Fruit fly (Drosophila melanogaster) whole organism, pupa: ENCODE results near the gene CG32263.

Source experiments
- CG10348 ChIP-seq: fragments of 200-800 bp; sonication (Bioruptor generic); IDR thresholded peaks from 2 replicates; pipeline ENCODE4 v1.3.6; 2022; ENCODE audit warnings: missing biosample characterization, missing genetic modification characterization
- CG12605 ChIP-seq: fragments of 200-800 bp; sonication (Bioruptor generic); IDR thresholded peaks from 2 replicates; pipeline ENCODE4 v1.3.6; 2022; ENCODE audit warnings: missing biosample characterization, missing genetic modification characterization
- CG13204 ChIP-seq: fragments of 200-800 bp; sonication (Bioruptor generic); optimal IDR thresholded peaks from 2 replicates; lab custom pipeline; 2018; ENCODE audit warnings: missing biosample characterization, mild to moderate bottlenecking, missing genetic modification characterization, moderate library complexity
- CG14655 ChIP-seq: fragments of 200-800 bp; sonication (Bioruptor generic); optimal IDR thresholded peaks from 3 replicates; lab custom pipeline; 2017; ENCODE audit warnings: mild to moderate bottlenecking, missing biosample characterization, missing genetic modification reagents, missing genetic modification characterization
- CG15710 ChIP-seq: fragments of 200-800 bp; sonication (Bioruptor generic); optimal IDR thresholded peaks from 2 replicates; lab custom pipeline; 2018; ENCODE audit warnings: missing biosample characterization, mild to moderate bottlenecking, missing genetic modification characterization, moderate library complexity
- CG17806 ChIP-seq: fragments of 200-800 bp; sonication (Bioruptor generic); optimal IDR thresholded peaks from 2 replicates; lab custom pipeline; 2018; ENCODE audit warnings: missing biosample characterization, mild to moderate bottlenecking, missing genetic modification characterization, moderate library complexity
- CG32121 ChIP-seq: fragments of 200-800 bp; sonication (Bioruptor generic); IDR thresholded peaks from 2 replicates; pipeline ENCODE4 v1.3.6; 2022; ENCODE audit warnings: missing biosample characterization, missing genetic modification characterization
- CG34367 ChIP-seq: fragments of 200-800 bp; sonication (Bioruptor generic); optimal IDR thresholded peaks from 2 replicates; lab custom pipeline; 2018; ENCODE audit warnings: missing biosample characterization, mild to moderate bottlenecking, missing genetic modification characterization
- CG4496 ChIP-seq: fragments of 200-800 bp; sonication (Bioruptor generic); IDR thresholded peaks from 3 replicates; pipeline ENCODE4 v1.3.6; 2022; ENCODE audit warnings: missing biosample characterization, missing genetic modification characterization
- CG8159 ChIP-seq: fragments of 200-800 bp; sonication (Bioruptor generic); optimal IDR thresholded peaks from 3 replicates; lab custom pipeline; 2018; ENCODE audit warnings: missing biosample characterization, mild to moderate bottlenecking, missing genetic modification characterization, moderate library complexity
- CG8301 ChIP-seq: fragments of 200-800 bp; sonication (Bioruptor generic); optimal IDR thresholded peaks from 2 replicates; lab custom pipeline; 2018; ENCODE audit warnings: missing biosample characterization, mild to moderate bottlenecking, missing genetic modification characterization
- CG9948 ChIP-seq: fragments of 200-800 bp; sonication (Bioruptor generic); optimal IDR thresholded peaks from 2 replicates; lab custom pipeline; 2018; ENCODE audit warnings: missing biosample characterization, mild to moderate bottlenecking, missing genetic modification characterization, moderate library complexity
- D1 ChIP-seq: fragments of 200-800 bp; sonication (Bioruptor generic); optimal IDR thresholded peaks from 2 replicates; lab custom pipeline; 2018; ENCODE audit warnings: missing biosample characterization, mild to moderate bottlenecking, missing genetic modification characterization, moderate library complexity
- EcR ChIP-seq: fragments of 200-800 bp; sonication (Bioruptor generic); optimal IDR thresholded peaks from 3 replicates; lab custom pipeline; 2019; ENCODE audit warnings: missing biosample characterization, missing genetic modification characterization, mild to moderate bottlenecking, moderate library complexity, missing genetic modification reagents
- Ets98B ChIP-seq: fragments of 200-800 bp; sonication (Bioruptor generic); IDR thresholded peaks from 2 replicates; pipeline ENCODE4 v1.3.6; 2022; ENCODE audit warnings: missing biosample characterization, missing genetic modification characterization
- Pif1A ChIP-seq: fragments of 200-800 bp; sonication (Bioruptor generic); optimal IDR thresholded peaks from 3 replicates; lab custom pipeline; 2016; ENCODE audit warnings: missing biosample characterization, missing genetic modification characterization
- Pif1B ChIP-seq: fragments of 200-800 bp; sonication (Bioruptor generic); optimal IDR thresholded peaks from 3 replicates; lab custom pipeline; 2016; ENCODE audit warnings: missing biosample characterization, missing genetic modification characterization
- Snoo ChIP-seq: fragments of 200-800 bp; sonication (Bioruptor generic); optimal IDR thresholded peaks from 3 replicates; lab custom pipeline; 2017; ENCODE audit warnings: missing biosample characterization, mild to moderate bottlenecking, missing genetic modification characterization, inconsistent platforms
- fd96Ca ChIP-seq: fragments of 200-800 bp; sonication (Bioruptor generic); IDR thresholded peaks from 3 replicates; pipeline ENCODE4 v1.3.6; 2022; ENCODE audit warnings: missing biosample characterization, missing genetic modification characterization
- gl ChIP-seq: fragments of 200-800 bp; sonication (Bioruptor generic); optimal IDR thresholded peaks from 2 replicates; lab custom pipeline; 2018; ENCODE audit warnings: missing biosample characterization, mild to moderate bottlenecking, missing genetic modification characterization
- rn ChIP-seq: fragments of 200-800 bp; sonication (Bioruptor generic); IDR thresholded peaks from 2 replicates; pipeline ENCODE4 v1.3.6; 2022; ENCODE audit warnings: missing biosample characterization, missing genetic modification characterization

The CG32263 gene

DNA sequence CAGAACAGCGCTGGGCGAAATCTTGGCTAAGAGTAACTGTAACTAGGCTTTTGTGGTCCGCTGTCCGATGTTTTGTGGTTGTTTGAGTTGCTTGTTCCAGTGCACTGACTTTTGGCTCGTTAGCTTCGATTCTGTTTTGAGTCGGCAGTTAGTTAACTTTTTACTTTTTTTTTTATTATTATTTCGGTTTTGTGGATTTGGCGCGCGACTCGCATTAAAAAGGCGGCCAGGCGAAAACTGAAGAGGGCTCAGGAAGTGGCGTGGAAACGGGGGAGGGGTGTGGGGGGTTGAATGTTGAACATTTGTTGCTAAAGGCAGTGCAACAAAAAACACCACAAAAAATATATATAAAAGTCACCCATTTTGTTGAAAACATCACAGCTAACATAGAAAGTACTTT lies 27.5 kb downstream of the CG32263 start:
- TF ChIP-seq Snoo (tag; lab: Kevin White, UChicago) = no peak
- no peak for TF ChIP-seq CG8301 (tag; lab: Kevin White, UChicago)
- no peak for TF ChIP-seq CG17806 (tag; lab: Kevin White, UChicago)
- TF ChIP-seq CG4496 = no peak
- TF ChIP-seq Ets98B (GFP tag; lab: Robert Waterston, UW) = no peak
- no peak for TF ChIP-seq Pif1B (GFP tag; lab: Kevin White, UChicago)
- TF ChIP-seq rn (GFP tag; lab: Robert Waterston, UW) = no peak
- no peak for TF ChIP-seq Pif1A (GFP tag; lab: Kevin White, UChicago)
- no peak for TF ChIP-seq CG9948 (tag; lab: Kevin White, UChicago)
- TF ChIP-seq CG13204 (GFP tag; lab: Kevin White, UChicago) = no peak
- no peak for TF ChIP-seq D1 (tag; lab: Kevin White, UChicago)
- no peak for TF ChIP-seq CG14655 (GFP tag; lab: Kevin White, UChicago)
- TF ChIP-seq CG12605 = no peak
- TF ChIP-seq fd96Ca (GFP tag; lab: Robert Waterston, UW) = no peak
- no peak for TF ChIP-seq CG32121 (GFP tag; lab: Robert Waterston, UW)
- TF ChIP-seq gl (tag; lab: Kevin White, UChicago) = no peak
- TF ChIP-seq CG10348 (GFP tag; lab: Robert Waterston, UW) = no peak
- TF ChIP-seq CG8159 = no peak
- TF ChIP-seq CG15710 (tag; lab: Kevin White, UChicago) = no peak
- TF ChIP-seq, all 21 proteins: peak for 0

DNA sequence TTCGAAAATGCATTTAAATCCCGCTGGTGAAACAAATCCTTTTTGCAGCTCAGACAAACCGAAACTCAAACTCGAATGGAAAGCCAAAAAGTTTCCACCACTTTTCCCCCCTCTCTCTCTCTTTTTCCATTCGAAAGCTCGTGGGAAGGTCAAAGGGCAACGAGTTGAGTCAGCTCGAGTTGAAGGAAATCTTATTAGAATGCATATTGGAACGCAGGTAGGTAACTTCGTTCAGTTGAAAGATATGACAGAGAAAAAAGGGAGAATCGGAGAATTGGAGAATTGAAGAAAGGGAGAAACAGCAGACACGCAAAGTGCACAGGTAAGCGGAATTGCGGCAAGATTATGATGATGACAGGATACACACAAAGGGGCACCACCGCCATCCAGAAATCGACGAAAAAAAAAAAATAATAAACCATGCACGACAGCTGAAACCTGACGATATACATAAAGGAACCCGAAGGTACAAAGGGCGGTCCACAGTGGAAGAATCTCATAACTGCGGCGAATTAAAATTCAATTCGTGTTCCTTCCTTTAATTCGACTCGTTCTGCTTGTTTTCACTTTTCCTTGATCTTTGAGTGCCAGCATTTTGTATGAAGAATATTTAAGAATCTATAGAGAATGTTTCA lies 28.2 kb downstream of the CG32263 start:
- peak; percentile 19 for TF ChIP-seq CG8159
- no peak for TF ChIP-seq rn (GFP tag; lab: Robert Waterston, UW)
- peak; percentile 19 for TF ChIP-seq gl (tag; lab: Kevin White, UChicago)
- TF ChIP-seq EcR = peak; percentile 34

DNA sequence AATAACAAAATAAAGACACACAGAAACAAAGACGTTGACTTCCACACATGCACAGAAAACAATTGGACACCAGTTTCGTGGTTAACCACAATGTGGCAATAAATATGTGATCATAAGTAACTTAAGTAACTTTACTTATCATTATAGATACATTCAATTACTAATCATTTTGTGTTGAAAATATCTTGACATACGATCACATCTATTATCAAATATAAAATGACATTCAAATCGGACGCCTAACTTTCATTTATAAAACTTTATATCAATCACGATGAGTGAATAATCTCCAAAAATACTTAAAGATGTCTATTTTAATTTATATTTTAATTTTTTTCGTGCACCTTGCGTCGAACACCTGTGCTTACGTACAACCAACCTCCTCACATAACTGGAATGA lies 32.5 kb downstream of the CG32263 start:
- peak; percentile 13 for TF ChIP-seq CG8301 (tag; lab: Kevin White, UChicago)
- no peak for TF ChIP-seq CG10348 (GFP tag; lab: Robert Waterston, UW)
- TF ChIP-seq CG14655 (GFP tag; lab: Kevin White, UChicago) = peak; percentile 25
- 0 out of 3 replicates have a peak, but pooled peaks have one; percentile 29 for TF ChIP-seq CG4496
- TF ChIP-seq Ets98B (GFP tag; lab: Robert Waterston, UW) = 0 out of 2 replicates have a peak, but pooled peaks have one; percentile 12
- TF ChIP-seq CG12605 = no peak
- TF ChIP-seq fd96Ca (GFP tag; lab: Robert Waterston, UW) = no peak
- TF ChIP-seq CG17806 (tag; lab: Kevin White, UChicago) = peak; percentile 23
- no peak for TF ChIP-seq gl (tag; lab: Kevin White, UChicago)
- no peak for TF ChIP-seq CG15710 (tag; lab: Kevin White, UChicago)
- TF ChIP-seq CG8159 = peak; percentile 29
- TF ChIP-seq, all 21 proteins: peak for 6

DNA sequence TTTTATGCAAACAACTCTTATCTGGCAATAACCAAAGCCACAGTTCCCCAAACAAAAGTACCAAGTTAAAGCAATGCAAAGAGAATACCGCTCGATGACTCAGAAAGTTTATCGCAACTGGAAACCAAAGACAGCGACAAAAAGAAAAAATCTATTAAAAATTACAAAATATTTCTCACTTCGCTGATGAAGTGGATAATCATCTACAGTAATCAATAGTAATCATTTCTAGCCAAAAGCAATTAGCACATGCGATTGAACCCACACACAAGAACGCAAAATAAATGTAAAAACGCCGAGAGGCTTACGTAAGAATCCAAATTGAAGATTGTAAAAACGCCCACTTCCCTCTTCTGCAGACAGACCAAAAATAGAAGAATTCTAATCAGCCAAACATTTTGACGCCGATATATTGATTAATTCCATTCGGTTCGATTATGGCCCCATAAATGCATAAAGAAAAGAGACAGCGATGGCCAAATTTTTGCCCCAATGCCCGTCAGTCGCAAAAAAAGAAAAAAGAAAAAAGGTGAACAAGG lies 34.3 kb downstream of the CG32263 start:
- TF ChIP-seq Ets98B (GFP tag; lab: Robert Waterston, UW) = no peak
- no peak for TF ChIP-seq CG34367 (tag; lab: Kevin White, UChicago)
- TF ChIP-seq Pif1B (GFP tag; lab: Kevin White, UChicago) = no peak
- no peak for TF ChIP-seq CG15710 (tag; lab: Kevin White, UChicago)
- TF ChIP-seq CG9948 (tag; lab: Kevin White, UChicago) = no peak
- TF ChIP-seq CG14655 (GFP tag; lab: Kevin White, UChicago) = no peak
- TF ChIP-seq CG13204 (GFP tag; lab: Kevin White, UChicago) = no peak
- no peak for TF ChIP-seq fd96Ca (GFP tag; lab: Robert Waterston, UW)
- TF ChIP-seq rn (GFP tag; lab: Robert Waterston, UW) = no peak
- TF ChIP-seq gl (tag; lab: Kevin White, UChicago) = no peak
- TF ChIP-seq EcR = no peak
- TF ChIP-seq CG8301 (tag; lab: Kevin White, UChicago) = no peak
- TF ChIP-seq CG10348 (GFP tag; lab: Robert Waterston, UW) = no peak
- no peak for TF ChIP-seq Snoo (tag; lab: Kevin White, UChicago)
- TF ChIP-seq CG17806 (tag; lab: Kevin White, UChicago) = no peak
- no peak for TF ChIP-seq CG32121 (GFP tag; lab: Robert Waterston, UW)
- TF ChIP-seq CG8159 = no peak
- no peak for TF ChIP-seq CG12605
- no peak for TF ChIP-seq Pif1A (GFP tag; lab: Kevin White, UChicago)
- no peak for TF ChIP-seq D1 (tag; lab: Kevin White, UChicago)

DNA sequence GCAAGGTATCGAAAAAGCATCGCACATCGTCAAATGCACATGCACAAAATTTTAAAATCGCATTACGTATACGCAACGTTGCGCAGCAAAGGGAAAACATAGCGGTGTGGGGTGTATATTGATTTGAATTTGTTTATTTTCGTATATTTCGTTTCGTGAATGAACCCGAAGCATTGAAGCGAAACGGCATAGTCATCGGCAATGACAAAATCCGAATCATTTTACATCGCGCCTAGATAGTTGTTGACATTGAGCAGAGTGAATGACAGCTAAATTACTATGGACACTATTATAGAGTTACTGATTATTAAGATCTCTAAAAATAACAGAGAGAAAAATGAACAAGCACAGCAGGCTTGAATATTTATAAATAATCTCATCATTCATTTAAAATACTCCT lies 37.6 kb downstream of the CG32263 start:
- TF ChIP-seq Snoo (tag; lab: Kevin White, UChicago) (no peak), CG9948 (tag; lab: Kevin White, UChicago) (no peak), CG13204 (GFP tag; lab: Kevin White, UChicago) (no peak), CG8301 (tag; lab: Kevin White, UChicago) (no peak)
- TF ChIP-seq, all 21 proteins: peak for 0
